Worm (Caenorhabditis elegans): Measurements from ENCODE around the gene T13C2.3.

- TF ChIP-seq ztf-4 (tag; optimal IDR thresholded peaks at IDR 0.05) (no peak), jun-1 (tag; optimal IDR thresholded peaks at IDR 0.05) (no peak), R02D3.7 (tag; optimal IDR thresholded peaks at IDR 0.05) (no peak)
Measured at ce11 chrII:6781231-6781630, 7.8 kb upstream of the T13C2.3 start.

All from whole organism, L3 larva.